Worm (Caenorhabditis elegans): Measurements from ENCODE around the gene srw-107.

ce11 chrV:565984-566383 is 44.6 kb upstream of the srw-107 start, which contains the start of gene sri-73:
- TF ChIP-seq snpc-1.1 (tag; optimal IDR thresholded peaks at IDR 0.05; ENCODE audit: insufficient read depth) (no peak), ccch-3 (GFP tag; optimal IDR thresholded peaks at IDR 0.05) (no peak), F57C9.4 (tag; optimal IDR thresholded peaks at IDR 0.05) (no peak), D2030.7 (GFP tag; IDR thresholded peaks at IDR 0.05) (no peak), nhr-179 (tag; optimal IDR thresholded peaks at IDR 0.05) (no peak), Y95B8A.8 (GFP tag; IDR thresholded peaks at IDR 0.05) (no peak), nhr-80 (tag; optimal IDR thresholded peaks at IDR 0.05) (no peak), unc-62 (GFP tag; optimal IDR thresholded peaks at IDR 0.05) (no peak), egrh-3 (GFP tag; IDR thresholded peaks at IDR 0.05) (no peak), lag-1 (GFP tag; IDR thresholded peaks at IDR 0.05) (no peak)

All from whole organism, young adult.